Fruit fly (Drosophila melanogaster): ENCODE data around the gene CG42822.

DNA sequence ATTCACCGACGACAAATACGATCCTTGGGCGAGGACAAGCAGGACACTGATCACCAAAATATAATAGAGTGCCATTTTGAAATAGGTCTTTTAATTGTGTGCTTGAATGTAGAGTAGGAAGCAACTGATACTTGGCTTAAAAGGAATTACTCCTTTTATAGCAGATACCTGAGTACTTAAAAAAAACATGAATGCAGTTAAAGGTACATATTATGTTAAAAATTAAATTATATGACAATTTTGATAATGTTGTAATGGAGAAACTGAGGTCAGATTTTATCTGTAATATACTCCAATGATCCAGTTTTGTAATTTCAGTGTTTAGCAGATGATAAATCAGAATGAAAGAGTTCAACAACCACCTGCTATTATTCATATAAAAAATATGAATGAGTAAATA is 8.4 kb downstream of the CG42822 start, which contains the start of gene CG14332:
- no peak for TF ChIP-seq psq (optimal IDR thresholded peaks at IDR 0.05)
- no peak for TF ChIP-seq Sin3A (optimal IDR thresholded peaks at IDR 0.05)
- TF ChIP-seq ttk (optimal IDR thresholded peaks at IDR 0.05), result no peak
- TF ChIP-seq h (optimal IDR thresholded peaks at IDR 0.05), result no peak

Data from Kc167 (cell line).